Fruit fly (Drosophila melanogaster) whole organism, adult: ENCODE results near the gene mus312.
A peak's percentile ranks its signal among the peaks of the same experiment; 100 is the strongest.

Experiments used
- CG11617 ChIP-seq: fragments of 200-800 bp; sonication (Bioruptor generic); optimal IDR thresholded peaks from 2 replicates; lab custom pipeline; 2017; ENCODE audit warnings: mild to moderate bottlenecking, missing biosample characterization, missing genetic modification reagents, missing genetic modification characterization
- CG12768 ChIP-seq: fragments of 200-800 bp; sonication (Bioruptor generic); optimal IDR thresholded peaks from 2 replicates; lab custom pipeline; 2017; ENCODE audit warnings: missing biosample characterization, missing genetic modification characterization, mild to moderate bottlenecking, moderate library complexity, missing genetic modification reagents
- CG14711 ChIP-seq: fragments of 200-800 bp; sonication (Bioruptor generic); optimal IDR thresholded peaks from 2 replicates; lab custom pipeline; 2018; ENCODE audit warnings: missing biosample characterization, mild to moderate bottlenecking, missing genetic modification characterization, moderate library complexity
- CG1620 ChIP-seq: fragments of 200-800 bp; sonication (Bioruptor generic); optimal IDR thresholded peaks from 2 replicates; lab custom pipeline; 2016; ENCODE audit warnings: missing biosample characterization, missing genetic modification characterization
- CG33017 ChIP-seq: fragments of 200-800 bp; sonication (Bioruptor generic); optimal IDR thresholded peaks from 2 replicates; lab custom pipeline; 2018; ENCODE audit warnings: missing biosample characterization, mild to moderate bottlenecking, missing genetic modification characterization, moderate library complexity
- CG5204 ChIP-seq: fragments of 200-800 bp; sonication (Bioruptor generic); optimal IDR thresholded peaks from 2 replicates; lab custom pipeline; 2016; ENCODE audit warnings: missing biosample characterization, missing genetic modification characterization
- CG7045 ChIP-seq: fragments of 200-800 bp; sonication (Bioruptor generic); optimal IDR thresholded peaks from 2 replicates; lab custom pipeline; 2017; ENCODE audit warnings: missing biosample characterization, mild to moderate bottlenecking, missing genetic modification characterization
- CG7101 ChIP-seq: fragments of 200-800 bp; sonication (Bioruptor generic); optimal IDR thresholded peaks from 2 replicates; lab custom pipeline; 2018; ENCODE audit warnings: missing biosample characterization, mild to moderate bottlenecking, missing genetic modification characterization, moderate library complexity
- Clk ChIP-seq: fragments of 200-800 bp; sonication (Bioruptor generic); optimal IDR thresholded peaks from 2 replicates; lab custom pipeline; 2017; ENCODE audit warnings: missing biosample characterization, missing genetic modification characterization
- Crg-1 ChIP-seq: fragments of 200-800 bp; sonication (Bioruptor generic); optimal IDR thresholded peaks from 2 replicates; lab custom pipeline; 2016; ENCODE audit warnings: missing biosample characterization, missing genetic modification characterization
- Hr96 ChIP-seq: fragments of 200-800 bp; sonication (Bioruptor generic); optimal IDR thresholded peaks from 2 replicates; lab custom pipeline; 2016; ENCODE audit warnings: missing biosample characterization, missing genetic modification characterization
- Mnt ChIP-seq: fragments of 200-800 bp; sonication (Bioruptor generic); optimal IDR thresholded peaks from 2 replicates; lab custom pipeline; 2016; ENCODE audit warnings: missing biosample characterization, mild to moderate bottlenecking, missing genetic modification characterization
- bab1 ChIP-seq: fragments of 200-800 bp; sonication (Bioruptor generic); optimal IDR thresholded peaks from 3 replicates; lab custom pipeline; 2019; ENCODE audit warnings: missing biosample characterization, mild to moderate bottlenecking, missing genetic modification characterization, moderate library complexity
- cic ChIP-seq: fragments of 200-800 bp; sonication (Bioruptor generic); optimal IDR thresholded peaks from 2 replicates; lab custom pipeline; 2017; ENCODE audit warnings: missing biosample characterization, mild to moderate bottlenecking, missing genetic modification characterization, moderate library complexity
- cnc ChIP-seq, 2 experiments: fragments of >200 bp; optimal IDR thresholded peaks; 2 replicates each; lab custom pipeline; 2017
- kay ChIP-seq: fragments of 200-800 bp; sonication (Bioruptor generic); peaks from one replicate; lab custom pipeline; 2016; ENCODE audit warnings: missing biosample characterization, missing genetic modification characterization, borderline replicate concordance
- ovo ChIP-seq: fragments of 200-800 bp; sonication (Bioruptor generic); optimal IDR thresholded peaks from 2 replicates; lab custom pipeline; 2016; ENCODE audit warnings: missing biosample characterization, missing genetic modification characterization
- pad ChIP-seq: fragments of 200-800 bp; sonication (Bioruptor generic); optimal IDR thresholded peaks from 3 replicates; lab custom pipeline; 2017; ENCODE audit warnings: missing biosample characterization, missing genetic modification characterization, mild to moderate bottlenecking, moderate library complexity, missing genetic modification reagents
- tj ChIP-seq: fragments of 200-800 bp; sonication (Bioruptor generic); optimal IDR thresholded peaks from 3 replicates; lab custom pipeline; 2017; ENCODE audit warnings: missing biosample characterization, mild to moderate bottlenecking, missing genetic modification characterization, moderate library complexity
- toe ChIP-seq: fragments of 200-800 bp; sonication (Bioruptor generic); optimal IDR thresholded peaks from 2 replicates; lab custom pipeline; 2016; ENCODE audit warnings: missing biosample characterization, missing genetic modification characterization

Gene mus312

dm6 chr3L:7339216-7339742 lies 10.3 kb downstream of the mus312 start, which contains the start of the genes lark and eco:
Gene lark (plus strand): TSS chr3L:7339266.
Gene eco (minus strand): TSS chr3L:7339340.
- TF ChIP-seq bab1 (peak; percentile 67), CG14711 (tag; lab: Kevin White, UChicago) (peak; percentile 61), cnc (optimal IDR thresholded peaks at IDR 0.05; lab: Kevin White, UChicago) (no peak), Mnt (peak; percentile 11), CG12768 (GFP tag; lab: Kevin White, UChicago) (peak; percentile 3), CG1620 (no peak), CG7045 (GFP tag; lab: Kevin White, UChicago) (no peak)

dm6 chr3L:7344001-7344400 lies 15.1 kb downstream of the mus312 start:
- TF ChIP-seq CG7045 (GFP tag; lab: Kevin White, UChicago) (no peak), CG1620 (no peak), Hr96 (GFP tag; lab: Kevin White, UChicago) (no peak), Clk (no peak), CG14711 (tag; lab: Kevin White, UChicago) (no peak), tj (GFP tag; lab: Kevin White, UChicago) (no peak), CG7101 (tag; lab: Kevin White, UChicago) (no peak), Mnt (peak; percentile 9), Crg-1 (GFP tag; lab: Kevin White, UChicago) (no peak), kay (no peak), pad (GFP tag; lab: Kevin White, UChicago) (no peak), CG33017 (tag; lab: Kevin White, UChicago) (no peak), CG12768 (GFP tag; lab: Kevin White, UChicago) (no peak), cic (GFP tag; lab: Kevin White, UChicago) (peak; percentile 29), CG5204 (GFP tag; lab: Kevin White, UChicago) (no peak), CG11617 (GFP tag; lab: Kevin White, UChicago) (no peak)

dm6 chr3L:7344965-7345427 lies 16.1 kb downstream of the mus312 start, which contains the start of gene Cln7:
Gene Cln7 (minus strand): TSS chr3L:7345183.
- TF ChIP-seq Mnt = peak; percentile 84
- TF ChIP-seq toe (GFP tag; lab: Kevin White, UChicago) = no peak
- peak; percentile 76 for TF ChIP-seq ovo (GFP tag; lab: Kevin White, UChicago)
- TF ChIP-seq CG11617 (GFP tag; lab: Kevin White, UChicago) = peak; percentile 86
- no peak for TF ChIP-seq Hr96 (GFP tag; lab: Kevin White, UChicago)
- peak; percentile 48 for TF ChIP-seq pad (GFP tag; lab: Kevin White, UChicago)
- TF ChIP-seq Clk = peak; percentile 80
- TF ChIP-seq Crg-1 (GFP tag; lab: Kevin White, UChicago) = peak; percentile 36
- TF ChIP-seq CG14711 (tag; lab: Kevin White, UChicago) = peak; percentile 46
- TF ChIP-seq CG12768 (GFP tag; lab: Kevin White, UChicago) = peak; percentile 95
- peak; percentile 97 for TF ChIP-seq cic (GFP tag; lab: Kevin White, UChicago)
- TF ChIP-seq CG33017 (tag; lab: Kevin White, UChicago) = peak; percentile 80
- no peak for TF ChIP-seq CG5204 (GFP tag; lab: Kevin White, UChicago)
- no peak for TF ChIP-seq kay
- TF ChIP-seq bab1 = peak; percentile 96
- TF ChIP-seq CG7045 (GFP tag; lab: Kevin White, UChicago) = peak; percentile 60
- TF ChIP-seq cnc (optimal IDR thresholded peaks at IDR 0.05; lab: Kevin White, UChicago) = no peak
- TF ChIP-seq CG1620 = peak; percentile 52
- peak; percentile 74 for TF ChIP-seq tj (GFP tag; lab: Kevin White, UChicago)
- peak; percentile 58 for TF ChIP-seq CG7101 (tag; lab: Kevin White, UChicago)

dm6 chr3L:7346951-7347350 lies 18.0 kb downstream of the mus312 start, which contains the start of gene CG14834:
Gene CG14834 (minus strand): TSS chr3L:7347123.
- no peak for TF ChIP-seq cnc (optimal IDR thresholded peaks at IDR 0.05; lab: Kevin White, UChicago)
- no peak for TF ChIP-seq CG7045 (GFP tag; lab: Kevin White, UChicago)
- TF ChIP-seq CG5204 (GFP tag; lab: Kevin White, UChicago) = no peak
- peak; percentile 93 for TF ChIP-seq tj (GFP tag; lab: Kevin White, UChicago)

- TF ChIP-seq cic (GFP tag; lab: Kevin White, UChicago) = no peak
- TF ChIP-seq CG14711 (tag; lab: Kevin White, UChicago) = peak; percentile 43
- peak; percentile 49 for TF ChIP-seq CG7101 (tag; lab: Kevin White, UChicago)
- no peak for TF ChIP-seq toe (GFP tag; lab: Kevin White, UChicago)
- peak; percentile 29 for TF ChIP-seq CG11617 (GFP tag; lab: Kevin White, UChicago)
- TF ChIP-seq bab1 = peak; percentile 67
- TF ChIP-seq CG12768 (GFP tag; lab: Kevin White, UChicago) = peak; percentile 43
- TF ChIP-seq Hr96 (GFP tag; lab: Kevin White, UChicago) = no peak
- TF ChIP-seq pad (GFP tag; lab: Kevin White, UChicago) = no peak
- TF ChIP-seq ovo (GFP tag; lab: Kevin White, UChicago) = peak; percentile 5
- TF ChIP-seq CG33017 (tag; lab: Kevin White, UChicago) = peak; percentile 26
- peak; percentile 58 for TF ChIP-seq Mnt
- peak; percentile 19 for TF ChIP-seq tj (GFP tag; lab: Kevin White, UChicago)
These were observed 19.2 kb downstream of the mus312 start, which contains the start of the genes Srp19 and qm for dm6 chr3L:7347984-7348631. Gene Srp19 (minus strand): TSS chr3L:7348034. Gene qm (plus strand): TSS chr3L:7348313.

dm6 chr3L:7349311-7349710 lies 20.4 kb downstream of the mus312 start:
- TF ChIP-seq ovo (GFP tag; lab: Kevin White, UChicago) (no peak), Clk (no peak), CG11617 (GFP tag; lab: Kevin White, UChicago) (no peak), Crg-1 (GFP tag; lab: Kevin White, UChicago) (no peak), cic (GFP tag; lab: Kevin White, UChicago) (no peak), CG7045 (GFP tag; lab: Kevin White, UChicago) (no peak), Mnt (no peak), kay (no peak), CG12768 (GFP tag; lab: Kevin White, UChicago) (no peak), CG33017 (tag; lab: Kevin White, UChicago) (no peak), tj (GFP tag; lab: Kevin White, UChicago) (no peak), pad (GFP tag; lab: Kevin White, UChicago) (no peak), Hr96 (GFP tag; lab: Kevin White, UChicago) (no peak)
